Fruit fly (Drosophila melanogaster) whole organism, embryonic: ENCODE results near the gene CG2278.
A peak's percentile ranks its signal among the peaks of the same experiment; 100 is the strongest.

Experiments used
- Atf-2 ChIP-seq: fragments of 200-800 bp; sonication (Bioruptor generic); optimal IDR thresholded peaks from 2 replicates; lab custom pipeline; 2016; ENCODE audit warnings: missing biosample characterization, missing genetic modification characterization
- Atf3 ChIP-seq: fragments of 200-800 bp; sonication (Bioruptor generic); optimal IDR thresholded peaks from 3 replicates; lab custom pipeline; 2016; ENCODE audit warnings: missing biosample characterization, missing genetic modification characterization
- CG10267 ChIP-seq: fragments of 200-800 bp; sonication (Bioruptor generic); optimal IDR thresholded peaks from 2 replicates; lab custom pipeline; 2018; ENCODE audit warnings: missing biosample characterization, mild to moderate bottlenecking, missing genetic modification characterization, moderate library complexity
- CG11560 ChIP-seq: fragments of 200-800 bp; sonication (Bioruptor generic); IDR thresholded peaks from 3 replicates; pipeline ENCODE4 v1.3.6; 2022; ENCODE audit warnings: missing biosample characterization, missing genetic modification characterization
- CG12299 ChIP-seq: fragments of 200-800 bp; sonication (Bioruptor generic); optimal IDR thresholded peaks from 2 replicates; lab custom pipeline; 2018; ENCODE audit warnings: missing biosample characterization, mild to moderate bottlenecking, missing genetic modification characterization
- CG12942 ChIP-seq: fragments of 200-800 bp; sonication (Bioruptor generic); optimal IDR thresholded peaks from 3 replicates; lab custom pipeline; 2016; ENCODE audit warnings: missing biosample characterization, missing genetic modification characterization
- CG13287 ChIP-seq: fragments of 200-800 bp; sonication (Bioruptor generic); IDR thresholded peaks from 2 replicates; pipeline ENCODE4 v1.3.6; 2022; ENCODE audit warnings: missing biosample characterization, missing genetic modification characterization; ENCODE audit not compliant: partially characterized antibody
- CG14441 ChIP-seq: fragments of 200-800 bp; sonication (Bioruptor generic); IDR thresholded peaks from 2 replicates; pipeline ENCODE4 v1.3.6; 2022; ENCODE audit warnings: missing biosample characterization, missing genetic modification characterization
- CG17385 ChIP-seq: fragments of 200-800 bp; sonication (Bioruptor generic); optimal IDR thresholded peaks from 3 replicates; lab custom pipeline; 2018; ENCODE audit warnings: missing biosample characterization, mild to moderate bottlenecking, missing genetic modification characterization
- CG17802 ChIP-seq: fragments of 200-800 bp; sonication (Bioruptor generic); optimal IDR thresholded peaks from 2 replicates; lab custom pipeline; 2018; ENCODE audit warnings: missing biosample characterization, mild to moderate bottlenecking, missing genetic modification characterization, moderate library complexity
- CG18764 ChIP-seq: fragments of 200-800 bp; sonication (Bioruptor generic); optimal IDR thresholded peaks from 3 replicates; lab custom pipeline; 2016; ENCODE audit warnings: missing biosample characterization, missing genetic modification characterization
- CG43689 ChIP-seq: fragments of 200-800 bp; sonication (Bioruptor generic); IDR thresholded peaks from 2 replicates; pipeline ENCODE4 v1.3.6; 2022; ENCODE audit warnings: missing biosample characterization, missing genetic modification characterization
- CG4617 ChIP-seq: fragments of 200-800 bp; sonication (Bioruptor generic); optimal IDR thresholded peaks from 3 replicates; lab custom pipeline; 2016; ENCODE audit warnings: missing biosample characterization, missing genetic modification characterization, borderline replicate concordance
- CG6791 ChIP-seq: fragments of 200-800 bp; sonication (Bioruptor generic); IDR thresholded peaks from 3 replicates; pipeline ENCODE4 v1.3.6; 2022; ENCODE audit warnings: missing biosample characterization, missing genetic modification characterization; ENCODE audit not compliant: partially characterized antibody
- CG6813 ChIP-seq: fragments of 200-800 bp; sonication (Bioruptor generic); optimal IDR thresholded peaks from 2 replicates; lab custom pipeline; 2017; ENCODE audit warnings: missing biosample characterization, missing genetic modification characterization, mild to moderate bottlenecking, moderate library complexity, missing genetic modification reagents
- CG7556 ChIP-seq: fragments of 200-800 bp; sonication (Bioruptor generic); optimal IDR thresholded peaks from 2 replicates; lab custom pipeline; 2017; ENCODE audit warnings: missing biosample characterization, mild to moderate bottlenecking, missing genetic modification characterization
- Doc3 ChIP-seq: fragments of 200-800 bp; sonication (Bioruptor generic); IDR thresholded peaks from 3 replicates; pipeline ENCODE4 v1.3.6; 2022; ENCODE audit warnings: missing biosample characterization, missing genetic modification characterization; ENCODE audit not compliant: partially characterized antibody
- E2f1 ChIP-seq: fragments of 200-800 bp; sonication (Bioruptor generic); IDR thresholded peaks from 2 replicates; pipeline ENCODE4 v1.3.6; 2022; ENCODE audit warnings: missing biosample characterization, missing genetic modification characterization
- Elba2 ChIP-seq: fragments of 200-800 bp; sonication (Bioruptor generic); optimal IDR thresholded peaks from 3 replicates; lab custom pipeline; 2016; ENCODE audit warnings: missing biosample characterization, missing genetic modification characterization
- HmgD ChIP-seq: fragments of 200-800 bp; sonication (Bioruptor generic); optimal IDR thresholded peaks from 3 replicates; lab custom pipeline; 2016; ENCODE audit warnings: missing biosample characterization, missing genetic modification characterization
- Hr3 ChIP-seq: fragments of 200-800 bp; sonication (Bioruptor generic); optimal IDR thresholded peaks from 3 replicates; lab custom pipeline; 2016; ENCODE audit warnings: missing biosample characterization, missing genetic modification characterization
- Hr51 ChIP-seq, 2 experiments: fragments of 200-800 bp; sonication (Bioruptor generic); optimal IDR thresholded peaks; 2 replicates in 1 of 2; 3 replicates in 1 of 2; lab custom pipeline; 2016 to 2018; ENCODE audit warnings: missing biosample characterization in 2 of 2, missing genetic modification characterization in 2 of 2, mild to moderate bottlenecking in 1 of 2, moderate library complexity in 1 of 2
- NC2α ChIP-seq: fragments of 200-800 bp; sonication (Bioruptor generic); optimal IDR thresholded peaks from 2 replicates; lab custom pipeline; 2016; ENCODE audit warnings: missing biosample characterization, missing genetic modification characterization
- Ravus ChIP-seq: fragments of 200-800 bp; sonication (Bioruptor generic); IDR thresholded peaks from 2 replicates; pipeline ENCODE4 v1.3.6; 2022; ENCODE audit warnings: missing biosample characterization, missing genetic modification characterization
- Vsx1 ChIP-seq: fragments of 200-800 bp; sonication (Bioruptor generic); optimal IDR thresholded peaks from 2 replicates; lab custom pipeline; 2017; ENCODE audit warnings: missing biosample characterization, mild to moderate bottlenecking, missing genetic modification characterization, missing genetic modification reagents
- amos ChIP-seq: fragments of 200-800 bp; sonication (Bioruptor generic); IDR thresholded peaks from 2 replicates; pipeline ENCODE4 v1.3.6; 2022; ENCODE audit warnings: missing biosample characterization, missing genetic modification characterization; ENCODE audit not compliant: partially characterized antibody
- aop ChIP-seq: fragments of 200-800 bp; sonication (Bioruptor generic); IDR thresholded peaks from 2 replicates; pipeline ENCODE4 v1.3.6; 2022; ENCODE audit warnings: missing biosample characterization, missing genetic modification characterization
- cas ChIP-seq: fragments of 200-800 bp; sonication (Bioruptor generic); IDR thresholded peaks from 2 replicates; pipeline ENCODE4 v1.3.6; 2022; ENCODE audit warnings: missing biosample characterization, missing genetic modification characterization
- danr ChIP-seq: fragments of 200-800 bp; sonication (Bioruptor generic); IDR thresholded peaks from 2 replicates; pipeline ENCODE4 v1.3.6; 2022; ENCODE audit warnings: missing biosample characterization, missing genetic modification characterization
- dpn ChIP-seq, 2 experiments: fragments of 200-800 bp; sonication (Bioruptor generic); optimal IDR thresholded peaks; 3 replicates each; lab custom pipeline; 2016; ENCODE audit warnings: missing biosample characterization in 2 of 2, missing genetic modification characterization in 2 of 2
- exex ChIP-seq: fragments of 200-800 bp; sonication (Bioruptor generic); optimal IDR thresholded peaks from 4 replicates; lab custom pipeline; 2018; ENCODE audit warnings: missing biosample characterization, mild to moderate bottlenecking, missing genetic modification characterization, moderate library complexity
- gro ChIP-seq: fragments of 200-800 bp; sonication (Bioruptor generic); optimal IDR thresholded peaks from 2 replicates; lab custom pipeline; 2016; ENCODE audit warnings: missing biosample characterization, missing genetic modification characterization
- hb ChIP-seq: fragments of 200-800 bp; sonication (Bioruptor generic); IDR thresholded peaks from 3 replicates; pipeline ENCODE4 v1.3.6; 2022; ENCODE audit warnings: missing biosample characterization, missing genetic modification characterization; ENCODE audit not compliant: partially characterized antibody
- lab ChIP-seq: fragments of 200-800 bp; sonication (Bioruptor generic); optimal IDR thresholded peaks from 3 replicates; lab custom pipeline; 2017; ENCODE audit warnings: missing biosample characterization, missing genetic modification characterization, mild to moderate bottlenecking, moderate library complexity, missing genetic modification reagents
- lilli ChIP-seq: fragments of 200-800 bp; sonication (Bioruptor generic); optimal IDR thresholded peaks from 3 replicates; lab custom pipeline; 2016; ENCODE audit warnings: missing biosample characterization, missing genetic modification characterization
- lmd ChIP-seq: fragments of 200-800 bp; sonication (Bioruptor generic); IDR thresholded peaks from 2 replicates; pipeline ENCODE4 v1.3.6; 2022; ENCODE audit warnings: missing biosample characterization, missing genetic modification characterization
- lola ChIP-seq, 3 experiments: fragments of >200 bp in 2 of 3; fragments of 200-800 bp in 1 of 3; sonication (Bioruptor generic) in 1 of 3; optimal IDR thresholded peaks; 2 replicates each; lab custom pipeline; 2017 to 2019; ENCODE audit warnings: missing biosample characterization in 3 of 3, missing genetic modification characterization in 3 of 3, mild to moderate bottlenecking in 1 of 3, moderate library complexity in 1 of 3
- pb ChIP-seq: fragments of 200-800 bp; sonication (Bioruptor generic); optimal IDR thresholded peaks from 3 replicates; lab custom pipeline; 2016; ENCODE audit warnings: missing biosample characterization, missing genetic modification characterization
- peb ChIP-seq: fragments of 200-800 bp; sonication (Bioruptor generic); IDR thresholded peaks from 2 replicates; pipeline ENCODE4 v1.3.6; 2022; ENCODE audit warnings: missing biosample characterization, missing genetic modification characterization
- pfk ChIP-seq: fragments of 200-800 bp; sonication (Bioruptor generic); optimal IDR thresholded peaks from 2 replicates; lab custom pipeline; 2018; ENCODE audit warnings: missing biosample characterization, mild to moderate bottlenecking, missing genetic modification characterization, moderate library complexity
- pho ChIP-seq: fragments of 200-800 bp; sonication (Bioruptor generic); optimal IDR thresholded peaks from 2 replicates; lab custom pipeline; 2016; ENCODE audit warnings: missing biosample characterization, missing genetic modification characterization
- pnt ChIP-seq: fragments of 200-800 bp; sonication (Bioruptor generic); optimal IDR thresholded peaks from 3 replicates; lab custom pipeline; 2016; ENCODE audit warnings: missing biosample characterization, missing genetic modification characterization
- psq ChIP-seq: fragments of 200-800 bp; sonication (Bioruptor generic); optimal IDR thresholded peaks from 2 replicates; lab custom pipeline; 2017; ENCODE audit warnings: missing biosample characterization, missing genetic modification characterization
- repo ChIP-seq: fragments of 200-800 bp; sonication (Bioruptor generic); optimal IDR thresholded peaks from 2 replicates; lab custom pipeline; 2016; ENCODE audit warnings: missing biosample characterization, missing genetic modification characterization
- sim ChIP-seq: fragments of 200-800 bp; sonication (Bioruptor generic); IDR thresholded peaks from 2 replicates; pipeline ENCODE4 v1.3.6; 2022; ENCODE audit warnings: missing biosample characterization, missing genetic modification characterization
- sug ChIP-seq: fragments of 200-800 bp; optimal IDR thresholded peaks from 2 replicates; lab custom pipeline; 2019; ENCODE audit warnings: missing biosample characterization, mild to moderate bottlenecking, missing genetic modification characterization, moderate library complexity
- trem ChIP-seq: fragments of 200-800 bp; optimal IDR thresholded peaks from 3 replicates; lab custom pipeline; 2019; ENCODE audit warnings: missing biosample characterization, mild to moderate bottlenecking, missing genetic modification characterization, moderate library complexity
- vnd ChIP-seq: fragments of 200-800 bp; sonication (Bioruptor generic); IDR thresholded peaks from 3 replicates; pipeline ENCODE4 v1.3.6; 2022; ENCODE audit warnings: missing biosample characterization, missing genetic modification characterization; ENCODE audit not compliant: partially characterized antibody
- zfh2 ChIP-seq: fragments of 200-800 bp; sonication (Bioruptor generic); optimal IDR thresholded peaks from 2 replicates; lab custom pipeline; 2016; ENCODE audit warnings: missing biosample characterization, missing genetic modification characterization

Gene CG2278

dm6 chrX:8141353-8142066, 28.6 kb downstream of the CG2278 start (continued):
- TF ChIP-seq CG12942 (GFP tag; lab: Kevin White, UChicago) (no peak), Atf-2 (GFP tag; lab: Kevin White, UChicago) (peak; percentile 5), CG6813 (peak; percentile 6), lola (GFP tag; optimal IDR thresholded peaks at IDR 0.05; lab: Kevin White, UChicago) (no peak), danr (GFP tag; lab: Robert Waterston, UW) (no peak), sim (GFP tag; lab: Robert Waterston, UW) (no peak), CG7556 (GFP tag; lab: Kevin White, UChicago) (peak; percentile 28), zfh2 (GFP tag; lab: Kevin White, UChicago) (peak; percentile 24), CG14441 (GFP tag; lab: Robert Waterston, UW) (no peak), vnd (GFP tag; lab: Robert Waterston, UW) (no peak), E2f1 (no peak), Atf3 (GFP tag; lab: Kevin White, UChicago) (no peak), NC2α (no peak), Hr3 (no peak), cas (no peak), Hr51 (GFP tag; optimal IDR thresholded peaks at IDR 0.05; lab: Kevin White, UChicago) (peak; percentile 23 to 37), CG18764 (GFP tag; lab: Kevin White, UChicago) (no peak), aop (no peak), hb (GFP tag; lab: Robert Waterston, UW) (no peak), CG11560 (no peak), lmd (GFP tag; lab: Robert Waterston, UW) (no peak), CG4617 (GFP tag; lab: Kevin White, UChicago) (no peak), gro (no peak)

DNA sequence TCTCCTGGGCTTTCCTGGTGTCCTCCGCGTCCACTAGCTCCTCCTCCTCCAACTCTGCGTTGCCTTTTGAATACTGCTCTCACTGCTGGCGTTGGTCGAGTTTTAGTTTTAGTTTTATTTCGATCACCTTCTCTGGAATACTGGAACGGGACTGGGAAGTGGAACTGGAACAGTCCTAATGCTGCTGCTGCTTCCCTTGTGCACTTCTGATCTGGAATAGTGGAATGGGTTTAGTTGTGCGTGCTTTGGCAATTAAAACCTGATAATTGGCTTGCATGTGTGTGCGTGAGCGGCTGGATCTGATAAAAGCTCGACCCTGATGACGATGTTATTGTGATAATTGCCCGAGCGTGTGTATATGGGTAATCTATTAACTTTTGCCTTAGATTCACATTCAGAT, 29.4 kb downstream of the CG2278 start:
- no peak for TF ChIP-seq pnt (GFP tag; lab: Kevin White, UChicago)
- TF ChIP-seq sug (tag; lab: Kevin White, UChicago): peak; percentile 2
- TF ChIP-seq CG17802: peak; percentile 28
- TF ChIP-seq pfk (GFP tag; lab: Kevin White, UChicago): peak; percentile 92
- TF ChIP-seq Vsx1: peak; percentile 42
- TF ChIP-seq lab: no peak
- TF ChIP-seq exex: peak; percentile 73
- TF ChIP-seq dpn (GFP tag; optimal IDR thresholded peaks at IDR 0.05; lab: Kevin White, UChicago): no peak
- no peak for TF ChIP-seq HmgD (GFP tag; lab: Kevin White, UChicago)

- no peak for TF ChIP-seq psq (GFP tag; lab: Kevin White, UChicago)
- no peak for TF ChIP-seq Ravus (GFP tag; lab: Robert Waterston, UW)
- no peak for TF ChIP-seq CG12299 (tag; lab: Kevin White, UChicago)
- TF ChIP-seq pb (GFP tag; lab: Kevin White, UChicago): no peak
- TF ChIP-seq CG43689 (GFP tag; lab: Robert Waterston, UW): no peak
- TF ChIP-seq repo (GFP tag; lab: Kevin White, UChicago): no peak
- peak; percentile 21 for TF ChIP-seq CG10267
- TF ChIP-seq amos (GFP tag; lab: Robert Waterston, UW): 0 out of 2 replicates have a peak, but pooled peaks have one; percentile 10
- peak; percentile 45; the same call in 1 of the 2 replicates for TF ChIP-seq CG13287 (GFP tag; lab: Robert Waterston, UW)
- TF ChIP-seq CG6791: peak; percentile 45; the same call in 1 of the 3 replicates
- no peak for TF ChIP-seq lilli
- no peak for TF ChIP-seq trem
- no peak for TF ChIP-seq peb (GFP tag; lab: Robert Waterston, UW)
- TF ChIP-seq Doc3 (GFP tag; lab: Robert Waterston, UW): 0 out of 3 replicates have a peak, but pooled peaks have one; percentile 26
- TF ChIP-seq CG17385: no peak
- TF ChIP-seq pho: no peak
- no peak for TF ChIP-seq Elba2 (GFP tag; lab: Kevin White, UChicago)
Observed at dm6 chrX:8137285-8137684, 32.8 kb downstream of the CG2278 start.
